Worm (Caenorhabditis elegans): ENCODE results near the gene pals-38.

DNA sequence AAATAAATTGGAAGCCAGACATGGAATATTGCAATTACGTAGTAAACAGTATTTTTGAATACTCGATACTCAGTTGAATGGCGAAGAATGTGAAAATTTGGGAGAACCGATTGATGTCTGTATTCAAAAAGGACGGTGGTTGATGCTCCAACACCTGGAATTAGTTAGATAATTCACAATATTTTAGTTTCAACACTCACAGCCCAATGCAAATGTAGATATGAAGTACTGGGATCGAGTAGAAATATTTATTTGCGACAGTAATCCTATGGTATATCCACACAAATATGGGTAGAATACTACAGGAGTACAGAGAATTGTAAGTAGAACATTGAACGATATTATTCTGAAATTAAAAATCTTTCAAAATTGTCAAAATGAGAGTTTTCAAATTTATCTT, 13.7 kb downstream of the pals-38 start:
- TF ChIP-seq unc-39 (tag; optimal IDR thresholded peaks at IDR 0.05) (no peak), nhr-77 (tag; optimal IDR thresholded peaks at IDR 0.05) (no peak)
